Fruit fly (Drosophila melanogaster): ENCODE measurements around the gene CG6765.

The CG6765 gene

DNA sequence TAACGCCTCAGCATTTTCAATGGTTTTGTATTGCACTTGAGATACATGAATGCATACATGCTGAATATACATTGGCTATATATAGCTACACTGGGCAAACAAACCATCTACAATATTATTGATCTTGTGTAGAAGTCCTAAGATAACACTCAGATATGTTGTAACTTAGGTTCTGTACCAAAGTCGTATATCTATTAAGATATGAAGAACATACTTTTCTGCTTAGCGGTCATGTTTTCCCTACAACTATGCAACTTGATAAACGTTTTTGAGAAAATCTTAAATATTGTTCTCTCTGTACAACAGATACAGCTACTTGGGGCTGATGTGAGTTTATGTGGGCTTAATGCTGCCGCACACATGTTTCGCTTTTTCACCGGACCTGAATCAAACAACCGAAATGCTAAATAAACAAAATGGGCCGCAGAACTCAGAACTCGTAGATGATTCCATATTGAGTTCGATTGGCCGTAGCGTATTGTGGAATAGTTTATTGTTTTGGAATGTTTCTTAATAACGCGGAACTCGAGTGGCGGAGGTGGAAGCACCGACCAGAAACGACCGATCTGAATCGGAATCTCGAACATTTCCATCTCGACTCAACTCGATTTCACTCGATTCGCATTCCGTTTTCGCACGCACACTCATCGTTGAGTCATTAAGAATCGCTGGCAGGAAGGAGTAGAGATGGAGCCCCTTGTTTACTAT, 36.8 kb downstream of the CG6765 start (continued):
- no peak for TF ChIP-seq en (GFP tag; optimal IDR thresholded peaks at IDR 0.05)
- no peak for TF ChIP-seq fru (optimal IDR thresholded peaks at IDR 0.05)
- TF ChIP-seq CG31388 (GFP tag; optimal IDR thresholded peaks at IDR 0.05): no peak
- TF ChIP-seq CG4730 (GFP tag; IDR thresholded peaks at IDR 0.05): no peak
- TF ChIP-seq ato (GFP tag; IDR thresholded peaks at IDR 0.05; ENCODE audit: partially characterized antibody): no peak
- peak; percentile 61 for TF ChIP-seq lab (GFP tag; optimal IDR thresholded peaks at IDR 0.05)
- no peak for TF ChIP-seq CG31365 (tag; optimal IDR thresholded peaks at IDR 0.05)
- no peak for TF ChIP-seq Opbp (GFP tag; IDR thresholded peaks at IDR 0.05; ENCODE audit: partially characterized antibody)
- TF ChIP-seq ftz-f1 (GFP tag; optimal IDR thresholded peaks at IDR 0.05): no peak
- peak; percentile 45 for TF ChIP-seq CG13894 (tag; optimal IDR thresholded peaks at IDR 0.05)
- peak; percentile 14 for TF ChIP-seq CG5245 (GFP tag; optimal IDR thresholded peaks at IDR 0.05)
- no peak for TF ChIP-seq usp (GFP tag; optimal IDR thresholded peaks at IDR 0.05)
- TF ChIP-seq CG4328 (GFP tag; optimal IDR thresholded peaks at IDR 0.05): peak; percentile 44
- no peak for TF ChIP-seq esg (GFP tag; conservative IDR thresholded peaks at IDR 0.05)
- TF ChIP-seq tup (GFP tag; optimal IDR thresholded peaks at IDR 0.05): peak; percentile 1
- TF ChIP-seq Bgb (GFP tag; IDR thresholded peaks at IDR 0.05; ENCODE audit: partially characterized antibody): no peak
- peak; percentile 38 for TF ChIP-seq CG5180 (GFP tag; optimal IDR thresholded peaks at IDR 0.05)
- no peak for TF ChIP-seq CG6272 (GFP tag; IDR thresholded peaks at IDR 0.05)
- TF ChIP-seq CG18619 (GFP tag; optimal IDR thresholded peaks at IDR 0.05): peak; percentile 24
- TF ChIP-seq Scr (GFP tag; IDR thresholded peaks at IDR 0.05; ENCODE audit: partially characterized antibody): no peak
- no peak for TF ChIP-seq tx (GFP tag; optimal IDR thresholded peaks at IDR 0.05)
- TF ChIP-seq Trl (optimal IDR thresholded peaks at IDR 0.05): no peak
- peak; percentile 56 for TF ChIP-seq Trl (GFP tag; optimal IDR thresholded peaks at IDR 0.05)
- TF ChIP-seq so (GFP tag; IDR thresholded peaks at IDR 0.05): no peak
- peak; percentile 67 for TF ChIP-seq Vsx1 (GFP tag; optimal IDR thresholded peaks at IDR 0.05)
- no peak for TF ChIP-seq CG3065 (GFP tag; optimal IDR thresholded peaks at IDR 0.05)
- TF ChIP-seq peb (GFP tag; IDR thresholded peaks at IDR 0.05): no peak
- TF ChIP-seq CG1233 (GFP tag; optimal IDR thresholded peaks at IDR 0.05): peak; percentile 26
- TF ChIP-seq pum (GFP tag; optimal IDR thresholded peaks at IDR 0.05): peak; percentile 55
- peak; percentile 40 for TF ChIP-seq CG9609 (GFP tag; optimal IDR thresholded peaks at IDR 0.05)
- TF ChIP-seq CG30020 (tag; optimal IDR thresholded peaks at IDR 0.05): peak; percentile 3
- TF ChIP-seq GATAe (GFP tag; conservative IDR thresholded peaks at IDR 0.05): no peak
- no peak for TF ChIP-seq CG6765 (GFP tag; optimal IDR thresholded peaks at IDR 0.05)
- TF ChIP-seq NfI (GFP tag; optimal IDR thresholded peaks at IDR 0.05): peak; percentile 18
- peak; percentile 70 for TF ChIP-seq CG2678 (tag; optimal IDR thresholded peaks at IDR 0.05)
- TF ChIP-seq luna (GFP tag; optimal IDR thresholded peaks at IDR 0.05): no peak
- TF ChIP-seq hth (optimal IDR thresholded peaks at IDR 0.05): no peak
- TF ChIP-seq CG13123 (GFP tag; optimal IDR thresholded peaks at IDR 0.05): no peak
- TF ChIP-seq Dip2 (GFP tag; IDR thresholded peaks at IDR 0.05): no peak
- TF ChIP-seq Rfx (GFP tag; IDR thresholded peaks at IDR 0.05): peak; percentile 55; the same call in 1 of the 2 replicates
- peak; percentile 2 for TF ChIP-seq sqz (GFP tag; optimal IDR thresholded peaks at IDR 0.05)
- no peak for TF ChIP-seq CG4282 (GFP tag; optimal IDR thresholded peaks at IDR 0.05)
- peak; percentile 26 for TF ChIP-seq CG18476 (GFP tag; optimal IDR thresholded peaks at IDR 0.05)
- peak; percentile 59 for TF ChIP-seq Oli (tag; optimal IDR thresholded peaks at IDR 0.05)
- no peak for TF ChIP-seq tgo (GFP tag; IDR thresholded peaks at IDR 0.05)
- no peak for TF ChIP-seq cwo (GFP tag; optimal IDR thresholded peaks at IDR 0.05)
- TF ChIP-seq gem (tag; optimal IDR thresholded peaks at IDR 0.05): peak; percentile 76
- no peak for TF ChIP-seq CG11085 (GFP tag; IDR thresholded peaks at IDR 0.05)
- no peak for TF ChIP-seq eyg (GFP tag; optimal IDR thresholded peaks at IDR 0.05)
- TF ChIP-seq amos (GFP tag; IDR thresholded peaks at IDR 0.05; ENCODE audit: partially characterized antibody): no peak
- no peak for TF ChIP-seq Sin3A (optimal IDR thresholded peaks at IDR 0.05)

Data from whole organism, embryonic.